Fruit fly (Drosophila melanogaster) whole organism, embryonic: Measurements from ENCODE around the gene Myo31DF.

Experiments
- C15 ChIP-seq: fragments of 200-800 bp; sonication (Bioruptor generic); IDR thresholded peaks from 3 replicates; pipeline ENCODE4 v1.3.6; 2022; ENCODE audit warnings: missing biosample characterization, missing genetic modification characterization
- CG1024 ChIP-seq: fragments of 200-800 bp; sonication (Bioruptor generic); IDR thresholded peaks from 2 replicates; pipeline ENCODE4 v1.3.6; 2022; ENCODE audit warnings: missing biosample characterization, missing genetic modification characterization
- CG12155 ChIP-seq: fragments of 200-800 bp; sonication (Bioruptor generic); optimal IDR thresholded peaks from 3 replicates; lab custom pipeline; 2016; ENCODE audit warnings: missing biosample characterization, missing genetic modification characterization
- CG12236 ChIP-seq: fragments of 200-800 bp; sonication (Bioruptor generic); optimal IDR thresholded peaks from 2 replicates; lab custom pipeline; 2016; ENCODE audit warnings: missing biosample characterization, missing genetic modification characterization
- CG12942 ChIP-seq: fragments of 200-800 bp; sonication (Bioruptor generic); optimal IDR thresholded peaks from 3 replicates; lab custom pipeline; 2016; ENCODE audit warnings: missing biosample characterization, missing genetic modification characterization
- CG14860 ChIP-seq: fragments of 200-800 bp; sonication (Bioruptor generic); IDR thresholded peaks from 3 replicates; pipeline ENCODE4 v1.3.6; 2022; ENCODE audit warnings: missing biosample characterization, missing genetic modification characterization; ENCODE audit not compliant: partially characterized antibody
- CG15011 ChIP-seq: fragments of 200-800 bp; sonication (Bioruptor generic); optimal IDR thresholded peaks from 3 replicates; lab custom pipeline; 2018; ENCODE audit warnings: missing biosample characterization, mild to moderate bottlenecking, missing genetic modification characterization
- CG15601 ChIP-seq: fragments of 200-800 bp; sonication (Bioruptor generic); optimal IDR thresholded peaks from 3 replicates; lab custom pipeline; 2019; ENCODE audit warnings: missing biosample characterization, mild to moderate bottlenecking, missing genetic modification characterization, moderate library complexity
- CG1647 ChIP-seq: fragments of 200-800 bp; sonication (Bioruptor generic); optimal IDR thresholded peaks from 3 replicates; lab custom pipeline; 2016; ENCODE audit warnings: missing biosample characterization, missing genetic modification characterization
- CG17359 ChIP-seq: fragments of 200-800 bp; sonication (Bioruptor generic); optimal IDR thresholded peaks from 3 replicates; lab custom pipeline; 2018; ENCODE audit warnings: missing biosample characterization, mild to moderate bottlenecking, missing genetic modification characterization, moderate library complexity
- CG18262 ChIP-seq: fragments of 200-800 bp; optimal IDR thresholded peaks from 3 replicates; lab custom pipeline; 2019; ENCODE audit warnings: missing biosample characterization, mild to moderate bottlenecking, missing genetic modification characterization, moderate library complexity
- CG18764 ChIP-seq: fragments of 200-800 bp; sonication (Bioruptor generic); optimal IDR thresholded peaks from 3 replicates; lab custom pipeline; 2016; ENCODE audit warnings: missing biosample characterization, missing genetic modification characterization
- CG30431 ChIP-seq: fragments of 200-800 bp; sonication (Bioruptor generic); optimal IDR thresholded peaks from 2 replicates; lab custom pipeline; 2017; ENCODE audit warnings: missing biosample characterization, missing genetic modification characterization
- CG34224 ChIP-seq: fragments of 200-800 bp; sonication (Bioruptor generic); IDR thresholded peaks from 3 replicates; pipeline ENCODE4 v1.3.6; 2022; ENCODE audit warnings: missing biosample characterization, missing genetic modification characterization; ENCODE audit not compliant: partially characterized antibody
- CG3726 ChIP-seq: fragments of 200-800 bp; sonication (Bioruptor generic); IDR thresholded peaks from 3 replicates; pipeline ENCODE4, ENCODE4 v1.3.6; 2022; ENCODE audit warnings: missing biosample characterization, missing genetic modification characterization
- CG4424 ChIP-seq: fragments of 200-800 bp; sonication (Bioruptor generic); optimal IDR thresholded peaks from 3 replicates; lab custom pipeline; 2016; ENCODE audit warnings: missing biosample characterization, missing genetic modification characterization
- CG4707 ChIP-seq: fragments of 200-800 bp; sonication (Bioruptor generic); optimal IDR thresholded peaks from 2 replicates; lab custom pipeline; 2018; ENCODE audit warnings: missing biosample characterization, mild to moderate bottlenecking, missing genetic modification characterization, moderate library complexity
- CG6272 ChIP-seq: fragments of 200-800 bp; sonication (Bioruptor generic); IDR thresholded peaks from 2 replicates; pipeline ENCODE4 v1.3.6; 2022; ENCODE audit warnings: missing biosample characterization, missing genetic modification characterization
- CG6791 ChIP-seq: fragments of 200-800 bp; sonication (Bioruptor generic); IDR thresholded peaks from 3 replicates; pipeline ENCODE4 v1.3.6; 2022; ENCODE audit warnings: missing biosample characterization, missing genetic modification characterization; ENCODE audit not compliant: partially characterized antibody
- CG8388 ChIP-seq: fragments of 200-800 bp; sonication (Bioruptor generic); optimal IDR thresholded peaks from 2 replicates; lab custom pipeline; 2019; ENCODE audit warnings: missing biosample characterization, mild to moderate bottlenecking, missing genetic modification characterization, moderate library complexity
- CG9215 ChIP-seq: fragments of 200-800 bp; sonication (Bioruptor generic); IDR thresholded peaks from 2 replicates; pipeline ENCODE4 v1.3.6; 2022; ENCODE audit warnings: missing biosample characterization, missing genetic modification characterization
- CG9727 ChIP-seq: fragments of 200-800 bp; sonication (Bioruptor generic); optimal IDR thresholded peaks from 3 replicates; lab custom pipeline; 2017; ENCODE audit warnings: missing biosample characterization, mild to moderate bottlenecking, missing genetic modification characterization
- Deaf1 ChIP-seq: fragments of 200-800 bp; optimal IDR thresholded peaks from 3 replicates; lab custom pipeline; 2019; ENCODE audit warnings: missing biosample characterization, mild to moderate bottlenecking, missing genetic modification characterization, moderate library complexity
- HLH54F ChIP-seq: fragments of 200-800 bp; sonication (Bioruptor generic); optimal IDR thresholded peaks from 3 replicates; lab custom pipeline; 2016; ENCODE audit warnings: missing biosample characterization, missing genetic modification characterization
- Hr51 ChIP-seq, 2 experiments: fragments of 200-800 bp; sonication (Bioruptor generic); optimal IDR thresholded peaks; 2 replicates in 1 of 2; 3 replicates in 1 of 2; lab custom pipeline; 2016 to 2018; ENCODE audit warnings: missing biosample characterization in 2 of 2, missing genetic modification characterization in 2 of 2, mild to moderate bottlenecking in 1 of 2, moderate library complexity in 1 of 2
- Hr78 ChIP-seq, 2 experiments: fragments of 200-800 bp in 1 of 2; fragments of >200 bp in 1 of 2; sonication (Bioruptor generic) in 1 of 2; optimal IDR thresholded peaks; 2 replicates each; lab custom pipeline; 2017 to 2019; ENCODE audit warnings: missing biosample characterization in 2 of 2, missing genetic modification characterization in 2 of 2, mild to moderate bottlenecking in 1 of 2, moderate library complexity in 1 of 2
- Med ChIP-seq: fragments of 200-800 bp; sonication (Bioruptor generic); peaks from one replicate; lab custom pipeline; 2016; ENCODE audit warnings: missing biosample characterization, missing genetic modification characterization, mild to moderate bottlenecking, inconsistent platforms, moderate library complexity
- Mrtf ChIP-seq: fragments of 200-800 bp; sonication (Bioruptor generic); IDR thresholded peaks from 3 replicates; pipeline ENCODE4 v1.3.6; 2022; ENCODE audit warnings: missing biosample characterization, missing genetic modification characterization
- NK7.1 ChIP-seq: fragments of 200-800 bp; sonication (Bioruptor generic); optimal IDR thresholded peaks from 3 replicates; lab custom pipeline; 2016; ENCODE audit warnings: missing biosample characterization, missing genetic modification characterization
- Nf-YC ChIP-seq: fragments of 200-800 bp; optimal IDR thresholded peaks from 3 replicates; lab custom pipeline; 2019; ENCODE audit warnings: missing biosample characterization, mild to moderate bottlenecking, missing genetic modification characterization, moderate library complexity
- Sry-δ ChIP-seq: fragments of 200-800 bp; sonication (Bioruptor generic); optimal IDR thresholded peaks from 2 replicates; lab custom pipeline; 2016; ENCODE audit warnings: missing biosample characterization, missing genetic modification characterization
- YL-1 ChIP-seq: fragments of 200-800 bp; sonication (Bioruptor generic); optimal IDR thresholded peaks from 3 replicates; lab custom pipeline; 2017; ENCODE audit warnings: missing biosample characterization, mild to moderate bottlenecking, missing genetic modification characterization
- bab2 ChIP-seq: fragments of 200-800 bp; sonication (Bioruptor generic); optimal IDR thresholded peaks from 2 replicates; lab custom pipeline; 2016; ENCODE audit warnings: missing biosample characterization, missing genetic modification characterization
- disco-r ChIP-seq: fragments of 200-800 bp; sonication (Bioruptor generic); optimal IDR thresholded peaks from 2 replicates; lab custom pipeline; 2016; ENCODE audit warnings: missing biosample characterization, missing genetic modification characterization
- grau ChIP-seq: fragments of 200-800 bp; optimal IDR thresholded peaks from 3 replicates; lab custom pipeline; 2019; ENCODE audit warnings: missing biosample characterization, mild to moderate bottlenecking, missing genetic modification characterization, moderate library complexity
- jing ChIP-seq: fragments of 200-800 bp; sonication (Bioruptor generic); optimal IDR thresholded peaks from 2 replicates; lab custom pipeline; 2018; ENCODE audit warnings: missing biosample characterization, mild to moderate bottlenecking, missing genetic modification characterization
- klu ChIP-seq: fragments of 200-800 bp; sonication (Bioruptor generic); IDR thresholded peaks from 2 replicates; pipeline ENCODE4 v1.3.6; 2022; ENCODE audit warnings: missing biosample characterization, missing genetic modification characterization
- kni ChIP-seq: fragments of 200-800 bp; sonication (Bioruptor generic); optimal IDR thresholded peaks from 3 replicates; lab custom pipeline; 2017; ENCODE audit warnings: mild to moderate bottlenecking, missing biosample characterization, missing genetic modification reagents, missing genetic modification characterization
- knrl ChIP-seq: fragments of 200-800 bp; sonication (Bioruptor generic); IDR thresholded peaks from 3 replicates; pipeline ENCODE4 v1.3.6; 2022; ENCODE audit warnings: missing biosample characterization, missing genetic modification characterization; ENCODE audit not compliant: partially characterized antibody
- lov ChIP-seq, 2 experiments: fragments of 200-800 bp in 1 of 2; fragments of >200 bp in 1 of 2; sonication (Bioruptor generic) in 1 of 2; IDR thresholded peaks in 1 of 2; optimal IDR thresholded peaks in 1 of 2; 2 replicates in 1 of 2; 3 replicates in 1 of 2; pipeline versions ENCODE4 v1.3.6 to Lab custom; 2017 to 2022; ENCODE audit warnings: missing biosample characterization in 1 of 2, missing genetic modification characterization in 1 of 2
- pb ChIP-seq: fragments of 200-800 bp; sonication (Bioruptor generic); optimal IDR thresholded peaks from 3 replicates; lab custom pipeline; 2016; ENCODE audit warnings: missing biosample characterization, missing genetic modification characterization
- prd ChIP-seq, 3 experiments: fragments of >200 bp in 2 of 3; fragments of 200-800 bp in 1 of 3; sonication (Bioruptor generic) in 1 of 3; optimal IDR thresholded peaks in 2 of 3; IDR thresholded peaks in 1 of 3; 2 replicates in 2 of 3; 3 replicates in 1 of 3; pipeline versions ENCODE4 v1.3.6 to Lab custom; 2017 to 2022; ENCODE audit warnings: missing biosample characterization in 1 of 3, missing genetic modification characterization in 1 of 3
- repo ChIP-seq: fragments of 200-800 bp; sonication (Bioruptor generic); optimal IDR thresholded peaks from 2 replicates; lab custom pipeline; 2016; ENCODE audit warnings: missing biosample characterization, missing genetic modification characterization
- ro ChIP-seq: fragments of 200-800 bp; sonication (Bioruptor generic); IDR thresholded peaks from 2 replicates; pipeline ENCODE4 v1.3.6; 2022; ENCODE audit warnings: missing biosample characterization, missing genetic modification characterization
- shn ChIP-seq: fragments of 200-800 bp; sonication (Bioruptor generic); optimal IDR thresholded peaks from 3 replicates; lab custom pipeline; 2016; ENCODE audit warnings: missing biosample characterization, missing genetic modification characterization
- so ChIP-seq: fragments of 200-800 bp; sonication (Bioruptor generic); IDR thresholded peaks from 3 replicates; pipeline ENCODE4 v1.3.6; 2022; ENCODE audit warnings: missing biosample characterization, missing genetic modification characterization
- ssp ChIP-seq: fragments of 200-800 bp; sonication (Bioruptor generic); IDR thresholded peaks from 2 replicates; pipeline ENCODE4 v1.3.6; 2022; ENCODE audit warnings: missing biosample characterization, missing genetic modification characterization
- trh ChIP-seq: fragments of 200-800 bp; sonication (Bioruptor generic); optimal IDR thresholded peaks from 2 replicates; lab custom pipeline; 2016; ENCODE audit warnings: missing biosample characterization, missing genetic modification characterization
- vvl ChIP-seq: fragments of 200-800 bp; sonication (Bioruptor generic); IDR thresholded peaks from 2 replicates; pipeline ENCODE4 v1.3.6; 2022; ENCODE audit warnings: missing biosample characterization, missing genetic modification characterization

Gene Myo31DF

dm6 chr2L:10474268-10474678 lies 32.3 kb downstream of the Myo31DF start, which contains the start of gene RluA-1 (continued):
- peak; percentile 100 for TF ChIP-seq CG17359 (tag; lab: Kevin White, UChicago)
- peak; percentile 84 for TF ChIP-seq shn
- TF ChIP-seq CG3726 (GFP tag; lab: Robert Waterston, UW) = peak; percentile 97
- TF ChIP-seq CG12155 (GFP tag; lab: Kevin White, UChicago) = peak; percentile 97
- peak; percentile 87 for TF ChIP-seq disco-r (GFP tag; lab: Kevin White, UChicago)
- TF ChIP-seq CG14860 (GFP tag; lab: Robert Waterston, UW) = peak; percentile 75
- peak; percentile 99 for TF ChIP-seq Mrtf (GFP tag; lab: Robert Waterston, UW)
- peak; percentile 67; the same call in 2 of the 3 replicates for TF ChIP-seq CG34224
- peak; percentile 97 for TF ChIP-seq CG9215 (GFP tag; lab: Robert Waterston, UW)
- peak; percentile 99 for TF ChIP-seq ro (GFP tag; lab: Robert Waterston, UW)
- TF ChIP-seq CG1024 = peak; percentile 82
- peak; percentile 96 for TF ChIP-seq CG1647 (GFP tag; lab: Kevin White, UChicago)
- TF ChIP-seq bab2 (GFP tag; lab: Kevin White, UChicago) = peak; percentile 96
- peak; percentile 98 for TF ChIP-seq CG18764
- peak; percentile 99 for TF ChIP-seq CG4707 (GFP tag; lab: Kevin White, UChicago)
- TF ChIP-seq Med (GFP tag; lab: Kevin White, UChicago) = peak; percentile 99
- 0 out of 3 replicates have a peak, but pooled peaks have one; percentile 20 for TF ChIP-seq CG6791
- peak; percentile 71 for TF ChIP-seq knrl (GFP tag; lab: Robert Waterston, UW)
- TF ChIP-seq Sry-δ (GFP tag; lab: Kevin White, UChicago) = peak; percentile 55
- TF ChIP-seq CG9727 (GFP tag; lab: Kevin White, UChicago) = peak; percentile 99
- no peak for TF ChIP-seq lov (optimal IDR thresholded peaks at IDR 0.05; lab: Kevin White, UChicago)
- TF ChIP-seq lov (GFP tag; IDR thresholded peaks at IDR 0.05; lab: Robert Waterston, UW) = peak; percentile 99
- TF ChIP-seq ssp (GFP tag; lab: Robert Waterston, UW) = peak; percentile 95
- peak; percentile 71 for TF ChIP-seq pb (GFP tag; lab: Kevin White, UChicago)
- peak; percentile 91 for TF ChIP-seq Deaf1 (tag; lab: Kevin White, UChicago)
- peak; percentile 93 for TF ChIP-seq Nf-YC (tag; lab: Kevin White, UChicago)
- peak; percentile 99 for TF ChIP-seq CG12942
- TF ChIP-seq vvl = peak; percentile 100
- no peak for TF ChIP-seq prd (optimal IDR thresholded peaks at IDR 0.05; lab: Kevin White, UChicago)
- peak; percentile 99 for TF ChIP-seq prd (GFP tag; IDR thresholded peaks at IDR 0.05; lab: Robert Waterston, UW)
- TF ChIP-seq C15 = peak; percentile 96
- peak; percentile 99 for TF ChIP-seq CG15601 (tag; lab: Kevin White, UChicago)
- peak; percentile 98 for TF ChIP-seq klu (GFP tag; lab: Robert Waterston, UW)
- peak; percentile 98 for TF ChIP-seq jing (GFP tag; lab: Kevin White, UChicago)
- peak; percentile 98 for TF ChIP-seq trh
- peak; percentile 99 for TF ChIP-seq grau
- TF ChIP-seq CG4424 = peak; percentile 99
- TF ChIP-seq so (GFP tag; lab: Robert Waterston, UW) = peak; percentile 97
- peak; percentile 86 for TF ChIP-seq NK7.1
- TF ChIP-seq kni (GFP tag; lab: Kevin White, UChicago) = peak; percentile 94
- TF ChIP-seq CG8388 (GFP tag; lab: Kevin White, UChicago) = peak; percentile 99
- TF ChIP-seq CG6272 (GFP tag; lab: Robert Waterston, UW) = peak; percentile 99
- TF ChIP-seq CG30431 (GFP tag; lab: Kevin White, UChicago) = peak; percentile 98
- peak; percentile 98 for TF ChIP-seq CG15011 (GFP tag; lab: Kevin White, UChicago)
- peak; percentile 100 for TF ChIP-seq CG18262
- peak; percentile 97 to 100 for TF ChIP-seq Hr51 (GFP tag; optimal IDR thresholded peaks at IDR 0.05; lab: Kevin White, UChicago)
- TF ChIP-seq CG12236 (GFP tag; lab: Kevin White, UChicago) = peak; percentile 86
- TF ChIP-seq YL-1 = peak; percentile 97
- peak; percentile 75 for TF ChIP-seq repo (GFP tag; lab: Kevin White, UChicago)
- TF ChIP-seq HLH54F (GFP tag; lab: Kevin White, UChicago) = peak; percentile 92
- TF ChIP-seq Hr78 (GFP tag; optimal IDR thresholded peaks at IDR 0.05; lab: Kevin White, UChicago) = peak in 1 of 2 experiments; percentile 96
